Fruit fly (Drosophila melanogaster) S2 (cell line): ENCODE data around the gene mus101.

Experiments used
- CG8478 ChIP-seq: fragments of >200 bp; optimal IDR thresholded peaks from 2 replicates; lab custom pipeline; 2018
- CTCF ChIP-seq, 2 experiments: fragments of >200 bp; optimal IDR thresholded peaks; 2 replicates each; lab custom pipeline; 2018

- TF ChIP-seq CG8478 (lab: Kevin White, UChicago) (no peak), CTCF (optimal IDR thresholded peaks at IDR 0.05; lab: Kevin White, UChicago) (no peak)
Measured at dm6 chrX:13748906-13749872, 27.1 kb downstream of the mus101 start.
